Fruit fly (Drosophila melanogaster) whole organism, embryonic: ENCODE data around the gene CG3546.
A peak's percentile ranks its signal among the peaks of the same experiment; 100 is the strongest.

Experiments used
- Ada2b ChIP-seq: fragments of 200-800 bp; sonication (Bioruptor generic); IDR thresholded peaks from 2 replicates; pipeline ENCODE4 v1.3.6; 2022; ENCODE audit warnings: missing biosample characterization, missing genetic modification characterization
- B-H2 ChIP-seq: fragments of 200-800 bp; sonication (Bioruptor generic); optimal IDR thresholded peaks from 2 replicates; lab custom pipeline; 2018; ENCODE audit warnings: missing biosample characterization, mild to moderate bottlenecking, missing genetic modification characterization
- CG12104 ChIP-seq: fragments of 200-800 bp; sonication (Bioruptor generic); optimal IDR thresholded peaks from 3 replicates; lab custom pipeline; 2016; ENCODE audit warnings: missing biosample characterization, missing genetic modification characterization
- CG12219 ChIP-seq: fragments of 200-800 bp; sonication (Bioruptor generic); optimal IDR thresholded peaks from 3 replicates; lab custom pipeline; 2018; ENCODE audit warnings: missing biosample characterization, mild to moderate bottlenecking, missing genetic modification characterization
- CG12236 ChIP-seq: fragments of 200-800 bp; sonication (Bioruptor generic); optimal IDR thresholded peaks from 2 replicates; lab custom pipeline; 2016; ENCODE audit warnings: missing biosample characterization, missing genetic modification characterization
- CG1233 ChIP-seq: fragments of 200-800 bp; sonication (Bioruptor generic); optimal IDR thresholded peaks from 4 replicates; lab custom pipeline; 2018; ENCODE audit warnings: missing biosample characterization, mild to moderate bottlenecking, missing genetic modification characterization
- CG12659 ChIP-seq: fragments of 200-800 bp; sonication (Bioruptor generic); optimal IDR thresholded peaks from 3 replicates; lab custom pipeline; 2017; ENCODE audit warnings: mild to moderate bottlenecking, missing biosample characterization, missing genetic modification reagents, missing genetic modification characterization
- CG13296 ChIP-seq: fragments of 200-800 bp; sonication (Bioruptor generic); optimal IDR thresholded peaks from 3 replicates; lab custom pipeline; 2018; ENCODE audit warnings: missing biosample characterization, mild to moderate bottlenecking, missing genetic modification characterization
- CG15601 ChIP-seq: fragments of 200-800 bp; sonication (Bioruptor generic); optimal IDR thresholded peaks from 3 replicates; lab custom pipeline; 2019; ENCODE audit warnings: missing biosample characterization, mild to moderate bottlenecking, missing genetic modification characterization, moderate library complexity
- CG18764 ChIP-seq: fragments of 200-800 bp; sonication (Bioruptor generic); optimal IDR thresholded peaks from 3 replicates; lab custom pipeline; 2016; ENCODE audit warnings: missing biosample characterization, missing genetic modification characterization
- CG2202 ChIP-seq: fragments of 200-800 bp; sonication (Bioruptor generic); optimal IDR thresholded peaks from 2 replicates; lab custom pipeline; 2018; ENCODE audit warnings: missing biosample characterization, mild to moderate bottlenecking, missing genetic modification characterization
- CG2712 ChIP-seq: fragments of 200-800 bp; optimal IDR thresholded peaks from 3 replicates; lab custom pipeline; 2019; ENCODE audit warnings: missing biosample characterization, mild to moderate bottlenecking, missing genetic modification characterization, moderate library complexity
- CG7987 ChIP-seq: fragments of 200-800 bp; sonication (Bioruptor generic); optimal IDR thresholded peaks from 2 replicates; lab custom pipeline; 2018; ENCODE audit warnings: missing biosample characterization, mild to moderate bottlenecking, missing genetic modification characterization, moderate library complexity
- CG8944 ChIP-seq: fragments of 200-800 bp; sonication (Bioruptor generic); optimal IDR thresholded peaks from 3 replicates; lab custom pipeline; 2016; ENCODE audit warnings: missing biosample characterization, missing genetic modification characterization
- CG9437 ChIP-seq: fragments of 200-800 bp; sonication (Bioruptor generic); optimal IDR thresholded peaks from 2 replicates; lab custom pipeline; 2018; ENCODE audit warnings: missing biosample characterization, mild to moderate bottlenecking, missing genetic modification characterization
- CG9817 ChIP-seq: fragments of 200-800 bp; sonication (Bioruptor generic); optimal IDR thresholded peaks from 2 replicates; lab custom pipeline; 2018; ENCODE audit warnings: missing biosample characterization, mild to moderate bottlenecking, missing genetic modification characterization, moderate library complexity
- CTCF ChIP-seq: fragments of 200-800 bp; sonication (Bioruptor generic); optimal IDR thresholded peaks from 2 replicates; lab custom pipeline; 2017; ENCODE audit warnings: missing biosample characterization, mild to moderate bottlenecking, missing genetic modification characterization, moderate library complexity
- CrebB ChIP-seq: fragments of 200-800 bp; sonication (Bioruptor generic); optimal IDR thresholded peaks from 3 replicates; lab custom pipeline; 2018; ENCODE audit warnings: missing biosample characterization, mild to moderate bottlenecking, missing genetic modification characterization
- Dbx ChIP-seq: fragments of 200-800 bp; sonication (Bioruptor generic); IDR thresholded peaks from 3 replicates; pipeline ENCODE4 v1.3.6; 2022; ENCODE audit warnings: missing biosample characterization, missing genetic modification characterization
- Deaf1 ChIP-seq: fragments of 200-800 bp; optimal IDR thresholded peaks from 3 replicates; lab custom pipeline; 2019; ENCODE audit warnings: missing biosample characterization, mild to moderate bottlenecking, missing genetic modification characterization, moderate library complexity
- Dek ChIP-seq: fragments of 200-800 bp; sonication (Bioruptor generic); optimal IDR thresholded peaks from 3 replicates; lab custom pipeline; 2019; ENCODE audit warnings: missing biosample characterization, mild to moderate bottlenecking, missing genetic modification characterization, moderate library complexity
- E2f2 ChIP-seq: fragments of 200-800 bp; sonication (Bioruptor generic); IDR thresholded peaks from 2 replicates; pipeline ENCODE4 v1.3.6; 2022; ENCODE audit warnings: missing biosample characterization, missing genetic modification characterization
- GATAe ChIP-seq: fragments of 200-800 bp; sonication (Bioruptor generic); conservative IDR thresholded peaks from 2 replicates; pipeline ENCODE4 v1.3.6; 2022; ENCODE audit warnings: missing biosample characterization, missing genetic modification characterization
- HmgD ChIP-seq: fragments of 200-800 bp; sonication (Bioruptor generic); optimal IDR thresholded peaks from 3 replicates; lab custom pipeline; 2016; ENCODE audit warnings: missing biosample characterization, missing genetic modification characterization
- HmgZ ChIP-seq: fragments of 200-800 bp; sonication (Bioruptor generic); optimal IDR thresholded peaks from 2 replicates; lab custom pipeline; 2018; ENCODE audit warnings: missing biosample characterization, mild to moderate bottlenecking, missing genetic modification characterization
- Kr ChIP-seq: fragments of 200-800 bp; sonication (Bioruptor generic); optimal IDR thresholded peaks from 2 replicates; lab custom pipeline; 2017; ENCODE audit warnings: missing biosample characterization, mild to moderate bottlenecking, missing genetic modification characterization
- NC2β ChIP-seq: fragments of 200-800 bp; sonication (Bioruptor generic); optimal IDR thresholded peaks from 2 replicates; lab custom pipeline; 2016; ENCODE audit warnings: missing biosample characterization, missing genetic modification characterization
- Neu2 ChIP-seq: fragments of 200-800 bp; sonication (Bioruptor generic); optimal IDR thresholded peaks from 3 replicates; lab custom pipeline; 2016; ENCODE audit warnings: missing biosample characterization, missing genetic modification characterization, borderline replicate concordance
- Nf-YB ChIP-seq: fragments of 200-800 bp; sonication (Bioruptor generic); optimal IDR thresholded peaks from 3 replicates; lab custom pipeline; 2019; ENCODE audit warnings: missing biosample characterization, mild to moderate bottlenecking, missing genetic modification characterization, moderate library complexity
- Optix ChIP-seq: fragments of 200-800 bp; sonication (Bioruptor generic); IDR thresholded peaks from 3 replicates; pipeline ENCODE4 v1.3.6; 2022; ENCODE audit warnings: missing biosample characterization, missing genetic modification characterization
- PHDP ChIP-seq: fragments of 200-800 bp; sonication (Bioruptor generic); optimal IDR thresholded peaks from 3 replicates; lab custom pipeline; 2018; ENCODE audit warnings: missing biosample characterization, mild to moderate bottlenecking, missing genetic modification characterization, moderate library complexity
- Ravus ChIP-seq: fragments of 200-800 bp; sonication (Bioruptor generic); IDR thresholded peaks from 2 replicates; pipeline ENCODE4 v1.3.6; 2022; ENCODE audit warnings: missing biosample characterization, missing genetic modification characterization
- Xrp1 ChIP-seq: fragments of 200-800 bp; sonication (Bioruptor generic); IDR thresholded peaks from 2 replicates; pipeline ENCODE4 v1.3.6; 2022; ENCODE audit warnings: missing biosample characterization, missing genetic modification characterization
- YL-1 ChIP-seq: fragments of 200-800 bp; sonication (Bioruptor generic); optimal IDR thresholded peaks from 3 replicates; lab custom pipeline; 2017; ENCODE audit warnings: missing biosample characterization, mild to moderate bottlenecking, missing genetic modification characterization
- cad ChIP-seq: fragments of >200 bp; optimal IDR thresholded peaks from 2 replicates; lab custom pipeline; 2017; ENCODE audit warnings: missing biosample characterization, missing genetic modification characterization
- crp ChIP-seq, 2 experiments: fragments of 200-800 bp; sonication (Bioruptor generic); optimal IDR thresholded peaks; 2 replicates in 1 of 2; 3 replicates in 1 of 2; lab custom pipeline; 2017; ENCODE audit warnings: missing biosample characterization in 2 of 2, missing genetic modification characterization in 2 of 2, mild to moderate bottlenecking in 1 of 2, moderate library complexity in 1 of 2
- dmrt99B ChIP-seq: fragments of 200-800 bp; sonication (Bioruptor generic); optimal IDR thresholded peaks from 2 replicates; lab custom pipeline; 2018; ENCODE audit warnings: missing biosample characterization, mild to moderate bottlenecking, missing genetic modification characterization, moderate library complexity
- jumu ChIP-seq: fragments of 200-800 bp; sonication (Bioruptor generic); optimal IDR thresholded peaks from 3 replicates; lab custom pipeline; 2016; ENCODE audit warnings: missing biosample characterization, missing genetic modification characterization
- kay ChIP-seq: fragments of 200-800 bp; sonication (Bioruptor generic); optimal IDR thresholded peaks from 2 replicates; lab custom pipeline; 2016; ENCODE audit warnings: missing biosample characterization, missing genetic modification characterization
- lilli ChIP-seq: fragments of 200-800 bp; sonication (Bioruptor generic); optimal IDR thresholded peaks from 3 replicates; lab custom pipeline; 2016; ENCODE audit warnings: missing biosample characterization, missing genetic modification characterization
- maf-S ChIP-seq: fragments of 200-800 bp; sonication (Bioruptor generic); optimal IDR thresholded peaks from 2 replicates; lab custom pipeline; 2016; ENCODE audit warnings: missing biosample characterization, missing genetic modification characterization
- nau ChIP-seq: fragments of 200-800 bp; sonication (Bioruptor generic); optimal IDR thresholded peaks from 3 replicates; lab custom pipeline; 2017; ENCODE audit warnings: missing biosample characterization, mild to moderate bottlenecking, missing genetic modification characterization, missing genetic modification reagents
- phol ChIP-seq: fragments of 200-800 bp; sonication (Bioruptor generic); optimal IDR thresholded peaks from 3 replicates; lab custom pipeline; 2018; ENCODE audit warnings: missing biosample characterization, mild to moderate bottlenecking, missing genetic modification characterization, moderate library complexity
- pum ChIP-seq: fragments of 200-800 bp; sonication (Bioruptor generic); optimal IDR thresholded peaks from 2 replicates; lab custom pipeline; 2016; ENCODE audit warnings: missing biosample characterization, missing genetic modification characterization
- sens ChIP-seq: fragments of 200-800 bp; sonication (Bioruptor generic); peaks from one replicate; lab custom pipeline; 2016; ENCODE audit warnings: missing biosample characterization, missing genetic modification characterization
- shn ChIP-seq: fragments of 200-800 bp; sonication (Bioruptor generic); optimal IDR thresholded peaks from 3 replicates; lab custom pipeline; 2016; ENCODE audit warnings: missing biosample characterization, missing genetic modification characterization
- sna ChIP-seq: fragments of 200-800 bp; sonication (Bioruptor generic); IDR thresholded peaks from 2 replicates; pipeline ENCODE4 v1.3.6; 2022; ENCODE audit warnings: missing biosample characterization, missing genetic modification characterization; ENCODE audit not compliant: partially characterized antibody
- tin ChIP-seq: fragments of 200-800 bp; sonication (Bioruptor generic); optimal IDR thresholded peaks from 3 replicates; lab custom pipeline; 2016; ENCODE audit warnings: missing biosample characterization, missing genetic modification characterization
- ttk ChIP-seq: fragments of 200-800 bp; sonication (Bioruptor generic); IDR thresholded peaks from 2 replicates; pipeline ENCODE4 v2.1.2; 2022; ENCODE audit warnings: missing biosample characterization, missing genetic modification characterization
- twi ChIP-seq: fragments of 200-800 bp; optimal IDR thresholded peaks from 2 replicates; lab custom pipeline; 2019; ENCODE audit warnings: missing biosample characterization, mild to moderate bottlenecking, missing genetic modification characterization, moderate library complexity
- wdn ChIP-seq: fragments of 200-800 bp; sonication (Bioruptor generic); IDR thresholded peaks from 2 replicates; pipeline ENCODE4 v1.3.6; 2022; ENCODE audit warnings: missing biosample characterization, missing genetic modification characterization
- zfh1 ChIP-seq: fragments of 200-800 bp; sonication (Bioruptor generic); IDR thresholded peaks from 3 replicates; pipeline ENCODE4 v1.3.6; 2022; ENCODE audit warnings: missing biosample characterization, missing genetic modification characterization
- zfh2 ChIP-seq: fragments of 200-800 bp; sonication (Bioruptor generic); optimal IDR thresholded peaks from 2 replicates; lab custom pipeline; 2016; ENCODE audit warnings: missing biosample characterization, missing genetic modification characterization

CG3546 gene

DNA sequence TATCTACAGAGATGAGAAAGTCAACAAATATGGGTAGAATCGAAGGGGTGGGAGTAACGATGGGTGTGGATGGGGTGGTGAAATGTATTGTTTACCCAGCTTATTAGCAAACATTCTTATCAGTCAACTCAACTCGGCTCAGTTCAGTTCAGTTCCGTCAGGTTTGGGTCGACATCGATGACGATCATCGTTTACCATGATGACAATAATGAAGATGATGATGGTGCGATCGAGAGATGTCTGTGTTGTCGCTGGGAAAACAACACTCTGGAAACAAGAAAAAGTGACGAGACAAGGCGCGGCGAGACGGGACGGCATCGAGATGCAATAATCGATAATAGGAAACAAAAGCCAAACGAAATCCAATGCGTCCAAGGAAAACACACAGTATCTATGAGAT lies 51.9 kb downstream of the CG3546 start (continued):
- TF ChIP-seq CG12104 (no peak), nau (peak; percentile 32), CG2202 (tag; lab: Kevin White, UChicago) (peak; percentile 56), HmgZ (tag; lab: Kevin White, UChicago) (no peak), CTCF (GFP tag; lab: Kevin White, UChicago) (peak; percentile 1), GATAe (GFP tag; lab: Robert Waterston, UW) (no peak), CG2712 (peak; percentile 27), Dbx (GFP tag; lab: Robert Waterston, UW) (no peak), Ada2b (no peak), phol (tag; lab: Kevin White, UChicago) (no peak), B-H2 (GFP tag; lab: Kevin White, UChicago) (no peak), sna (GFP tag; lab: Robert Waterston, UW) (no peak), twi (tag; lab: Kevin White, UChicago) (peak; percentile 54), Kr (GFP tag; lab: Kevin White, UChicago) (peak; percentile 49), kay (GFP tag; lab: Kevin White, UChicago) (no peak), tin (no peak), YL-1 (peak; percentile 18), CG7987 (GFP tag; lab: Kevin White, UChicago) (no peak), pum (GFP tag; lab: Kevin White, UChicago) (no peak), CG8944 (GFP tag; lab: Kevin White, UChicago) (no peak), CG12659 (no peak), CG12236 (GFP tag; lab: Kevin White, UChicago) (no peak), lilli (GFP tag; lab: Kevin White, UChicago) (no peak), CG15601 (tag; lab: Kevin White, UChicago) (peak; percentile 38), CG9817 (tag; lab: Kevin White, UChicago) (no peak), shn (GFP tag; lab: Kevin White, UChicago) (no peak), Deaf1 (tag; lab: Kevin White, UChicago) (no peak), zfh1 (GFP tag; lab: Robert Waterston, UW) (0 out of 3 replicates have a peak, but pooled peaks have one; percentile 42), Dek (no peak), PHDP (peak; percentile 3), cad (GFP tag; lab: Kevin White, UChicago) (no peak), HmgD (no peak), jumu (GFP tag; lab: Kevin White, UChicago) (no peak), E2f2 (no peak), sens (peak; percentile 87), ttk (no peak), Ravus (GFP tag; lab: Robert Waterston, UW) (no peak), Neu2 (GFP tag; lab: Kevin White, UChicago) (no peak), Optix (GFP tag; lab: Robert Waterston, UW) (no peak), Xrp1 (peak; percentile 46; the same call in 1 of the 2 replicates), Nf-YB (peak; percentile 1), CG12219 (GFP tag; lab: Kevin White, UChicago) (peak; percentile 20), zfh2 (GFP tag; lab: Kevin White, UChicago) (no peak), crp (GFP tag; optimal IDR thresholded peaks at IDR 0.05; lab: Kevin White, UChicago) (no peak), wdn (no peak), CG18764 (GFP tag; lab: Kevin White, UChicago) (no peak), NC2β (GFP tag; lab: Kevin White, UChicago) (no peak), CG1233 (peak; percentile 13), CG9437 (GFP tag; lab: Kevin White, UChicago) (no peak), CG13296 (no peak), dmrt99B (tag; lab: Kevin White, UChicago) (no peak), CrebB (tag; lab: Kevin White, UChicago) (peak; percentile 38), maf-S (GFP tag; lab: Kevin White, UChicago) (no peak)
